Fruit fly (Drosophila melanogaster): ENCODE results near the gene frm.

DNA sequence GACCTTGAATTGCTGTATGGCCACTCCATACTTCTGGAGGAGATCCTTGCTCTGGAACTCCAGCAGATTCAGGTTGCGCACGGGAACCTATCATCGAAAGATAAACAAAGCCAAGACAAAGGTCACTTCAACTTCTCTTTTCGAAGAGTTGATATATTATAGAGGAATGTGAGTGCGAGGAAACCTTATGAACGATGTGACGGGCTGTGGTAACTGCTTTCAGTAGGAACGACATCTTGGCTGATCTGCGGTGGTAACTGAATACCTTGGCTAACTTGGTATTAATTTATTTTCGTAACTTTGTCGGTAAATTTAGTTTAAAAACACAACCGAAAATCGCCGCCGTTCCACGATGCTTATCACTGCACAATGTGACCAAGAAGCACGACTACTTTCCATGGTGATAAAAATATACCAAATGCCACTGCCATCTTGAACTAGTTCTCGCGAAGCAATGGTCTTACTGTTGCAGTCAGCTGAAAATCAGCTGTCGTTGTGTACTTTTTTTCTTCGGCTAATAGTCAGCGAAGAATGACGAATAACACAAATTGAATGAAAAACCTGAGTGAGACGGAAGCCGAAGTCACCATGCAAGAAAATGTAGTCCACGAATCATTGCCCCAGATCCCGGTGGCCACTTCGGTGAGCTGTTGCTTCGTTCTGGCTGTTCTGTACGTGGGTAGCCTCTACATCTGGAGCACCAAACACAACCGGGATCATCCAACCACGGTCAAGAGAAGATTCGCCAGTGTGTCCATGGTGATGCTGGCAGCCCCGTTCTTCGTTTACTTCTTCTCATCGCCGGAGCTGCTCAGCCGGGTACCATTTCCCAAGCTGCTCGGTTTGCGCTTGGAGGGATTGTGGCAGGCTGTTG lies 12.6 kb upstream of the frm start, which contains the start of the genes ScsbetaG and Sras:
- TF ChIP-seq CG33017 (tag; optimal IDR thresholded peaks at IDR 0.05) (no peak), ovo (GFP tag; optimal IDR thresholded peaks at IDR 0.05) (no peak), kay (GFP tag; ENCODE audit: borderline replicate concordance) (peak; percentile 25), CG14711 (tag; optimal IDR thresholded peaks at IDR 0.05) (no peak), CG5204 (GFP tag; optimal IDR thresholded peaks at IDR 0.05) (no peak), CG7045 (GFP tag; optimal IDR thresholded peaks at IDR 0.05) (no peak), CG7101 (tag; optimal IDR thresholded peaks at IDR 0.05) (no peak)
